Fruit fly (Drosophila melanogaster): ENCODE results near the gene cv-d.

- no peak for TF ChIP-seq CG15710 (tag; optimal IDR thresholded peaks at IDR 0.05)
- TF ChIP-seq CG8301 (tag; optimal IDR thresholded peaks at IDR 0.05): no peak
Observed at dm6 chr3R:15807306-15807705, 46.1 kb downstream of the cv-d start.

All from whole organism, pupa.